Fruit fly (Drosophila melanogaster) whole organism, prepupa: Measurements from ENCODE around the gene Rfx.

Source experiments
- Blimp-1 ChIP-seq: fragments of 200-800 bp; sonication (Bioruptor generic); optimal IDR thresholded peaks from 3 replicates; lab custom pipeline; 2017; ENCODE audit warnings: missing biosample characterization, missing genetic modification characterization, mild to moderate bottlenecking, moderate library complexity, missing genetic modification reagents
- CG10669 ChIP-seq: fragments of 200-800 bp; sonication (Bioruptor generic); optimal IDR thresholded peaks from 3 replicates; lab custom pipeline; 2018; ENCODE audit warnings: missing biosample characterization, mild to moderate bottlenecking, missing genetic modification characterization, moderate library complexity
- CG11294 ChIP-seq: fragments of 200-800 bp; sonication (Bioruptor generic); IDR thresholded peaks from 2 replicates; pipeline ENCODE4 v1.3.6; 2022; ENCODE audit warnings: missing biosample characterization, missing genetic modification characterization
- CG11762 ChIP-seq: fragments of 200-800 bp; sonication (Bioruptor generic); optimal IDR thresholded peaks from 3 replicates; lab custom pipeline; 2016; ENCODE audit warnings: missing biosample characterization, missing genetic modification characterization; ENCODE audit not compliant: insufficient read depth
- CG11902 ChIP-seq: fragments of 200-800 bp; sonication (Bioruptor generic); optimal IDR thresholded peaks from 3 replicates; lab custom pipeline; 2016; ENCODE audit warnings: missing biosample characterization, missing genetic modification characterization
- CG15336 ChIP-seq: fragments of 200-800 bp; sonication (Bioruptor generic); IDR thresholded peaks from 2 replicates; pipeline ENCODE4 v1.3.6; 2022; ENCODE audit warnings: missing biosample characterization, missing genetic modification characterization
- CG1621 ChIP-seq: fragments of 200-800 bp; sonication (Bioruptor generic); optimal IDR thresholded peaks from 3 replicates; lab custom pipeline; 2018; ENCODE audit warnings: missing biosample characterization, mild to moderate bottlenecking, missing genetic modification characterization
- CG16779 ChIP-seq: fragments of 200-800 bp; sonication (Bioruptor generic); optimal IDR thresholded peaks from 3 replicates; lab custom pipeline; 2017; ENCODE audit warnings: missing biosample characterization, mild to moderate bottlenecking, missing genetic modification characterization
- CG3032 ChIP-seq: fragments of 200-800 bp; optimal IDR thresholded peaks from 2 replicates; lab custom pipeline; 2019; ENCODE audit warnings: missing biosample characterization, mild to moderate bottlenecking, missing genetic modification characterization, moderate library complexity
- CG31627 ChIP-seq: fragments of 200-800 bp; sonication (Bioruptor generic); optimal IDR thresholded peaks from 3 replicates; lab custom pipeline; 2016; ENCODE audit warnings: missing biosample characterization, missing genetic modification characterization
- CG3919 ChIP-seq: fragments of 200-800 bp; sonication (Bioruptor generic); optimal IDR thresholded peaks from 3 replicates; lab custom pipeline; 2016; ENCODE audit warnings: missing biosample characterization, missing genetic modification characterization
- CG6163 ChIP-seq: fragments of 200-800 bp; sonication (Bioruptor generic); IDR thresholded peaks from 3 replicates; pipeline ENCODE4 v1.3.6; 2022; ENCODE audit warnings: missing biosample characterization, missing genetic modification characterization
- CG6792 ChIP-seq: fragments of 200-800 bp; sonication (Bioruptor generic); optimal IDR thresholded peaks from 3 replicates; lab custom pipeline; 2016; ENCODE audit warnings: missing biosample characterization, missing genetic modification characterization
- CG6808 ChIP-seq: fragments of 200-800 bp; sonication (Bioruptor generic); optimal IDR thresholded peaks from 3 replicates; lab custom pipeline; 2017; ENCODE audit warnings: missing biosample characterization, missing genetic modification characterization, mild to moderate bottlenecking, moderate library complexity, missing genetic modification reagents
- CG7368 ChIP-seq: fragments of 200-800 bp; sonication (Bioruptor generic); optimal IDR thresholded peaks from 3 replicates; lab custom pipeline; 2016; ENCODE audit warnings: missing biosample characterization, missing genetic modification characterization
- CG8119 ChIP-seq: fragments of 200-800 bp; sonication (Bioruptor generic); IDR thresholded peaks from 3 replicates; pipeline ENCODE4 v1.3.6; 2022; ENCODE audit warnings: missing biosample characterization, missing genetic modification characterization
- CG8319 ChIP-seq: fragments of 200-800 bp; sonication (Bioruptor generic); optimal IDR thresholded peaks from 3 replicates; lab custom pipeline; 2016; ENCODE audit warnings: missing biosample characterization, missing genetic modification characterization
- CG8632 ChIP-seq: fragments of 200-800 bp; sonication (Bioruptor generic); optimal IDR thresholded peaks from 3 replicates; lab custom pipeline; 2016; ENCODE audit warnings: missing biosample characterization, missing genetic modification characterization
- CG9139 ChIP-seq: fragments of 200-800 bp; sonication (Bioruptor generic); optimal IDR thresholded peaks from 3 replicates; lab custom pipeline; 2017; ENCODE audit warnings: missing biosample characterization, mild to moderate bottlenecking, missing genetic modification characterization
- Eip75B ChIP-seq: fragments of 200-800 bp; sonication (Bioruptor generic); optimal IDR thresholded peaks from 3 replicates; lab custom pipeline; 2016; ENCODE audit warnings: missing biosample characterization, missing genetic modification characterization
- Eip78C ChIP-seq: fragments of 200-800 bp; sonication (Bioruptor generic); peaks from one replicate; lab custom pipeline; 2016; ENCODE audit warnings: missing biosample characterization, missing genetic modification characterization
- Eip93F ChIP-seq: fragments of 200-800 bp; sonication (Bioruptor generic); optimal IDR thresholded peaks from 2 replicates; lab custom pipeline; 2016; ENCODE audit warnings: missing biosample characterization, mild to moderate bottlenecking, missing genetic modification characterization
- Ets21C ChIP-seq: fragments of 200-800 bp; sonication (Bioruptor generic); optimal IDR thresholded peaks from 3 replicates; lab custom pipeline; 2016; ENCODE audit warnings: missing biosample characterization, missing genetic modification characterization
- Ets96B ChIP-seq: fragments of 200-800 bp; optimal IDR thresholded peaks from 2 replicates; lab custom pipeline; 2019; ENCODE audit warnings: missing biosample characterization, mild to moderate bottlenecking, missing genetic modification characterization, moderate library complexity
- Gug ChIP-seq: fragments of 200-800 bp; sonication (Bioruptor generic); IDR thresholded peaks from 2 replicates; pipeline ENCODE4 v1.3.6; 2022; ENCODE audit warnings: missing biosample characterization, missing genetic modification characterization
- Hr39 ChIP-seq: fragments of 200-800 bp; sonication (Bioruptor generic); optimal IDR thresholded peaks from 2 replicates; lab custom pipeline; 2016; ENCODE audit warnings: missing biosample characterization, missing genetic modification characterization
- Met ChIP-seq: fragments of 200-800 bp; sonication (Bioruptor generic); optimal IDR thresholded peaks from 3 replicates; lab custom pipeline; 2016; ENCODE audit warnings: missing biosample characterization, missing genetic modification characterization
- OdsH ChIP-seq: fragments of 200-800 bp; sonication (Bioruptor generic); optimal IDR thresholded peaks from 3 replicates; lab custom pipeline; 2016; ENCODE audit warnings: missing biosample characterization, missing genetic modification characterization
- Smox ChIP-seq: fragments of 200-800 bp; sonication (Bioruptor generic); optimal IDR thresholded peaks from 3 replicates; lab custom pipeline; 2016; ENCODE audit warnings: missing biosample characterization, missing genetic modification characterization
- Sox102F ChIP-seq: fragments of 200-800 bp; sonication (Bioruptor generic); optimal IDR thresholded peaks from 2 replicates; lab custom pipeline; 2016; ENCODE audit warnings: missing biosample characterization, mild to moderate bottlenecking, missing genetic modification characterization
- Sox14 ChIP-seq: fragments of 200-800 bp; sonication (Bioruptor generic); optimal IDR thresholded peaks from 3 replicates; lab custom pipeline; 2016; ENCODE audit warnings: missing biosample characterization, missing genetic modification characterization
- cyc ChIP-seq: fragments of 200-800 bp; sonication (Bioruptor generic); optimal IDR thresholded peaks from 3 replicates; lab custom pipeline; 2016; ENCODE audit warnings: missing biosample characterization, missing genetic modification characterization
- dsx ChIP-seq: fragments of 200-800 bp; optimal IDR thresholded peaks from 3 replicates; lab custom pipeline; 2019; ENCODE audit warnings: missing biosample characterization, mild to moderate bottlenecking, missing genetic modification characterization, moderate library complexity; ENCODE audit not compliant: poor library complexity, severe bottlenecking
- eg ChIP-seq: fragments of 200-800 bp; sonication (Bioruptor generic); IDR thresholded peaks from 3 replicates; pipeline ENCODE4 v1.3.6; 2022; ENCODE audit warnings: missing biosample characterization, missing genetic modification characterization
- fd59A ChIP-seq: fragments of 200-800 bp; sonication (Bioruptor generic); optimal IDR thresholded peaks from 2 replicates; lab custom pipeline; 2017; ENCODE audit warnings: missing biosample characterization, mild to moderate bottlenecking, missing genetic modification characterization, missing genetic modification reagents
- fd85E ChIP-seq: fragments of 200-800 bp; sonication (Bioruptor generic); optimal IDR thresholded peaks from 3 replicates; lab custom pipeline; 2016; ENCODE audit warnings: missing biosample characterization, missing genetic modification characterization
- fkh ChIP-seq: fragments of 200-800 bp; sonication (Bioruptor generic); optimal IDR thresholded peaks from 3 replicates; lab custom pipeline; 2017; ENCODE audit warnings: missing biosample characterization, mild to moderate bottlenecking, missing genetic modification characterization, moderate library complexity
- lz ChIP-seq: fragments of 200-800 bp; sonication (Bioruptor generic); optimal IDR thresholded peaks from 3 replicates; lab custom pipeline; 2016; ENCODE audit warnings: missing biosample characterization, missing genetic modification characterization
- net ChIP-seq: fragments of 200-800 bp; sonication (Bioruptor generic); optimal IDR thresholded peaks from 3 replicates; lab custom pipeline; 2016; ENCODE audit warnings: missing biosample characterization, missing genetic modification characterization
- salr ChIP-seq, 2 experiments: fragments of 200-800 bp; sonication (Bioruptor generic); optimal IDR thresholded peaks; 3 replicates each; lab custom pipeline; 2016 to 2018; ENCODE audit warnings: missing biosample characterization in 2 of 2, missing genetic modification characterization in 2 of 2, mild to moderate bottlenecking in 1 of 2
- spab ChIP-seq: fragments of 200-800 bp; sonication (Bioruptor generic); optimal IDR thresholded peaks from 2 replicates; lab custom pipeline; 2017; ENCODE audit warnings: missing biosample characterization, mild to moderate bottlenecking, missing genetic modification characterization, missing genetic modification reagents
- ss ChIP-seq, 2 experiments: fragments of 200-800 bp; sonication (Bioruptor generic); optimal IDR thresholded peaks; 2 replicates in 1 of 2; 3 replicates in 1 of 2; lab custom pipeline; 2017 to 2018; ENCODE audit warnings: mild to moderate bottlenecking in 2 of 2, missing biosample characterization in 2 of 2, missing genetic modification characterization in 2 of 2, moderate library complexity in 1 of 2
- svp ChIP-seq: fragments of 200-800 bp; sonication (Bioruptor generic); peaks from one replicate; lab custom pipeline; 2016; ENCODE audit warnings: missing biosample characterization, missing genetic modification characterization
- topi ChIP-seq: fragments of 200-800 bp; sonication (Bioruptor generic); optimal IDR thresholded peaks from 3 replicates; lab custom pipeline; 2016; ENCODE audit warnings: missing biosample characterization, missing genetic modification characterization
- vri ChIP-seq: fragments of 200-800 bp; sonication (Bioruptor generic); optimal IDR thresholded peaks from 3 replicates; lab custom pipeline; 2016; ENCODE audit warnings: missing biosample characterization, mild to moderate bottlenecking, missing genetic modification characterization

Gene Rfx

dm6 chr3R:10350741-10351629 is 26.9 kb downstream of the Rfx start (continued):
- TF ChIP-seq Met (GFP tag; lab: Kevin White, UChicago) (peak; percentile 88), CG6808 (GFP tag; lab: Kevin White, UChicago) (no peak), Ets21C (GFP tag; lab: Kevin White, UChicago) (peak; percentile 72), lz (peak; percentile 87), CG15336 (GFP tag; lab: Robert Waterston, UW) (no peak), CG11902 (GFP tag; lab: Kevin White, UChicago) (peak; percentile 72), Gug (GFP tag; lab: Robert Waterston, UW) (no peak), CG3919 (peak; percentile 81), CG16779 (tag; lab: Kevin White, UChicago) (no peak), Hr39 (GFP tag; lab: Kevin White, UChicago) (peak; percentile 89), CG11762 (GFP tag; lab: Kevin White, UChicago) (peak; percentile 78), fkh (peak; percentile 100), Blimp-1 (peak; percentile 97), fd85E (GFP tag; lab: Kevin White, UChicago) (peak; percentile 12), CG9139 (GFP tag; lab: Kevin White, UChicago) (no peak), Eip75B (GFP tag; lab: Kevin White, UChicago) (peak; percentile 82), topi (GFP tag; lab: Kevin White, UChicago) (peak; percentile 87), Sox102F (GFP tag; lab: Kevin White, UChicago) (peak; percentile 78), salr (GFP tag; optimal IDR thresholded peaks at IDR 0.05; lab: Kevin White, UChicago) (peak; percentile 43 to 76), OdsH (peak; percentile 86), CG10669 (GFP tag; lab: Kevin White, UChicago) (peak; percentile 53), CG7368 (GFP tag; lab: Kevin White, UChicago) (peak; percentile 62), Eip93F (GFP tag; lab: Kevin White, UChicago) (peak; percentile 76)

- TF ChIP-seq Blimp-1 (no peak), vri (GFP tag; lab: Kevin White, UChicago) (no peak), svp (GFP tag; lab: Kevin White, UChicago) (peak; percentile 50), CG1621 (tag; lab: Kevin White, UChicago) (peak; percentile 40), Met (GFP tag; lab: Kevin White, UChicago) (no peak), Eip75B (GFP tag; lab: Kevin White, UChicago) (no peak), CG8319 (peak; percentile 8), eg (GFP tag; lab: Robert Waterston, UW) (no peak), CG8119 (GFP tag; lab: Robert Waterston, UW) (no peak), CG6792 (no peak), CG11902 (GFP tag; lab: Kevin White, UChicago) (no peak), dsx (GFP tag; lab: Kevin White, UChicago) (no peak), CG11762 (GFP tag; lab: Kevin White, UChicago) (no peak), CG16779 (tag; lab: Kevin White, UChicago) (no peak), net (GFP tag; lab: Kevin White, UChicago) (no peak), cyc (GFP tag; lab: Kevin White, UChicago) (no peak), Sox102F (GFP tag; lab: Kevin White, UChicago) (no peak), Ets96B (tag; lab: Kevin White, UChicago) (no peak), fkh (no peak), CG6163 (no peak), CG11294 (GFP tag; lab: Robert Waterston, UW) (no peak), spab (GFP tag; lab: Kevin White, UChicago) (no peak), fd85E (GFP tag; lab: Kevin White, UChicago) (no peak), fd59A (GFP tag; lab: Kevin White, UChicago) (no peak), Eip93F (GFP tag; lab: Kevin White, UChicago) (no peak), ss (GFP tag; optimal IDR thresholded peaks at IDR 0.05; lab: Kevin White, UChicago) (peak in 1 of 2 experiments; percentile 17), Smox (GFP tag; lab: Kevin White, UChicago) (no peak), CG3032 (peak; percentile 7), Eip78C (GFP tag; lab: Kevin White, UChicago) (peak; percentile 72), CG31627 (GFP tag; lab: Kevin White, UChicago) (no peak), Sox14 (peak; percentile 53), CG8632 (GFP tag; lab: Kevin White, UChicago) (no peak)
Measured at dm6 chr3R:10349987-10350386, 27.9 kb downstream of the Rfx start, which contains the start of gene jumu. Gene jumu (plus strand): TSS chr3R:10350182.
